Worm (Caenorhabditis elegans): Measurements from ENCODE around the gene nhl-1.

- TF ChIP-seq hmg-11 (tag; optimal IDR thresholded peaks at IDR 0.05) (peak; percentile 11), mml-1 (tag; optimal IDR thresholded peaks at IDR 0.05) (no peak), egl-27 (tag; optimal IDR thresholded peaks at IDR 0.05) (no peak), ztf-11 (tag; optimal IDR thresholded peaks at IDR 0.05) (no peak), lin-39 (tag; optimal IDR thresholded peaks at IDR 0.05) (no peak), ceh-16 (tag; optimal IDR thresholded peaks at IDR 0.05) (no peak), ama-1 (optimal IDR thresholded peaks at IDR 0.05) (no peak), unc-39 (tag; optimal IDR thresholded peaks at IDR 0.05) (no peak)
Observed at ce11 chrIII:9125789-9126304, 27.9 kb downstream of the nhl-1 start, which contains the start of gene sec-16A.1.

Data from whole organism, L3 larva.